Fruit fly (Drosophila melanogaster) whole organism, embryonic: ENCODE data around the gene Cpr30B.

Experiments used
- Asciz ChIP-seq: fragments of 200-800 bp; sonication (Bioruptor generic); optimal IDR thresholded peaks from 2 replicates; lab custom pipeline; 2017; ENCODE audit warnings: missing biosample characterization, mild to moderate bottlenecking, missing genetic modification characterization, missing genetic modification reagents
- Awh ChIP-seq: fragments of 200-800 bp; sonication (Bioruptor generic); IDR thresholded peaks from 2 replicates; pipeline ENCODE4, ENCODE4 v1.3.6; 2022; ENCODE audit warnings: missing biosample characterization, missing genetic modification characterization
- CG1024 ChIP-seq: fragments of 200-800 bp; sonication (Bioruptor generic); IDR thresholded peaks from 2 replicates; pipeline ENCODE4 v1.3.6; 2022; ENCODE audit warnings: missing biosample characterization, missing genetic modification characterization
- CG10274 ChIP-seq: fragments of 200-800 bp; sonication (Bioruptor generic); optimal IDR thresholded peaks from 3 replicates; lab custom pipeline; 2017; ENCODE audit warnings: missing biosample characterization, mild to moderate bottlenecking, missing genetic modification characterization
- CG10654 ChIP-seq: fragments of 200-800 bp; sonication (Bioruptor generic); optimal IDR thresholded peaks from 2 replicates; lab custom pipeline; 2016; ENCODE audit warnings: missing biosample characterization, missing genetic modification characterization
- CG12071 ChIP-seq: fragments of 200-800 bp; sonication (Bioruptor generic); optimal IDR thresholded peaks from 3 replicates; lab custom pipeline; 2018; ENCODE audit warnings: missing biosample characterization, mild to moderate bottlenecking, missing genetic modification characterization
- CG12391 ChIP-seq: fragments of 200-800 bp; sonication (Bioruptor generic); optimal IDR thresholded peaks from 3 replicates; lab custom pipeline; 2018; ENCODE audit warnings: missing biosample characterization, mild to moderate bottlenecking, missing genetic modification characterization, moderate library complexity
- CG12769 ChIP-seq: fragments of 200-800 bp; sonication (Bioruptor generic); optimal IDR thresholded peaks from 2 replicates; lab custom pipeline; 2019; ENCODE audit warnings: missing biosample characterization, mild to moderate bottlenecking, missing genetic modification characterization, moderate library complexity
- CG13287 ChIP-seq: fragments of 200-800 bp; sonication (Bioruptor generic); IDR thresholded peaks from 2 replicates; pipeline ENCODE4 v1.3.6; 2022; ENCODE audit warnings: missing biosample characterization, missing genetic modification characterization; ENCODE audit not compliant: partially characterized antibody
- CG15011 ChIP-seq: fragments of 200-800 bp; sonication (Bioruptor generic); optimal IDR thresholded peaks from 3 replicates; lab custom pipeline; 2018; ENCODE audit warnings: missing biosample characterization, mild to moderate bottlenecking, missing genetic modification characterization
- CG15514 ChIP-seq: fragments of 200-800 bp; sonication (Bioruptor generic); optimal IDR thresholded peaks from 3 replicates; lab custom pipeline; 2017; ENCODE audit warnings: missing biosample characterization, missing genetic modification characterization, mild to moderate bottlenecking, moderate library complexity, missing genetic modification reagents
- CG17612 ChIP-seq: fragments of 200-800 bp; sonication (Bioruptor generic); IDR thresholded peaks from 2 replicates; pipeline ENCODE4 v1.3.6; 2022; ENCODE audit warnings: missing biosample characterization, missing genetic modification characterization
- CG17829 ChIP-seq: fragments of 200-800 bp; optimal IDR thresholded peaks from 2 replicates; lab custom pipeline; 2019; ENCODE audit warnings: missing biosample characterization, mild to moderate bottlenecking, missing genetic modification characterization, moderate library complexity
- CG18262 ChIP-seq: fragments of 200-800 bp; optimal IDR thresholded peaks from 3 replicates; lab custom pipeline; 2019; ENCODE audit warnings: missing biosample characterization, mild to moderate bottlenecking, missing genetic modification characterization, moderate library complexity
- CG2889 ChIP-seq: fragments of 200-800 bp; sonication (Bioruptor generic); IDR thresholded peaks from 3 replicates; pipeline ENCODE4 v1.3.6; 2022; ENCODE audit warnings: missing biosample characterization, missing genetic modification characterization
- CG30431 ChIP-seq: fragments of 200-800 bp; sonication (Bioruptor generic); optimal IDR thresholded peaks from 2 replicates; lab custom pipeline; 2017; ENCODE audit warnings: missing biosample characterization, missing genetic modification characterization
- CG31441 ChIP-seq: fragments of 200-800 bp; sonication (Bioruptor generic); IDR thresholded peaks from 2 replicates; pipeline ENCODE4 v1.3.6; 2022; ENCODE audit warnings: missing biosample characterization, missing genetic modification characterization
- CG3838 ChIP-seq: fragments of 200-800 bp; sonication (Bioruptor generic); optimal IDR thresholded peaks from 3 replicates; lab custom pipeline; 2016; ENCODE audit warnings: missing biosample characterization, missing genetic modification characterization
- CG4730 ChIP-seq: fragments of 200-800 bp; sonication (Bioruptor generic); IDR thresholded peaks from 2 replicates; pipeline ENCODE4 v1.3.6; 2022; ENCODE audit warnings: missing biosample characterization, missing genetic modification characterization
- CG6813 ChIP-seq: fragments of 200-800 bp; sonication (Bioruptor generic); optimal IDR thresholded peaks from 2 replicates; lab custom pipeline; 2017; ENCODE audit warnings: missing biosample characterization, missing genetic modification characterization, mild to moderate bottlenecking, moderate library complexity, missing genetic modification reagents
- CG7556 ChIP-seq: fragments of 200-800 bp; sonication (Bioruptor generic); optimal IDR thresholded peaks from 2 replicates; lab custom pipeline; 2017; ENCODE audit warnings: missing biosample characterization, mild to moderate bottlenecking, missing genetic modification characterization
- D19B ChIP-seq: fragments of 200-800 bp; sonication (Bioruptor generic); optimal IDR thresholded peaks from 2 replicates; lab custom pipeline; 2017; ENCODE audit warnings: missing biosample characterization, mild to moderate bottlenecking, missing genetic modification characterization
- Deaf1 ChIP-seq: fragments of 200-800 bp; optimal IDR thresholded peaks from 3 replicates; lab custom pipeline; 2019; ENCODE audit warnings: missing biosample characterization, mild to moderate bottlenecking, missing genetic modification characterization, moderate library complexity
- Dip2 ChIP-seq: fragments of 200-800 bp; sonication (Bioruptor generic); IDR thresholded peaks from 2 replicates; pipeline ENCODE4 v1.3.6; 2022; ENCODE audit warnings: missing biosample characterization, missing genetic modification characterization
- Eip74EF ChIP-seq, 2 experiments: fragments of 200-800 bp in 1 of 2; fragments of >200 bp in 1 of 2; sonication (Bioruptor generic) in 1 of 2; optimal IDR thresholded peaks; 2 replicates each; lab custom pipeline; 2017 to 2019; ENCODE audit warnings: missing biosample characterization in 2 of 2, missing genetic modification characterization in 2 of 2, mild to moderate bottlenecking in 1 of 2, moderate library complexity in 1 of 2
- HLH54F ChIP-seq: fragments of 200-800 bp; sonication (Bioruptor generic); optimal IDR thresholded peaks from 3 replicates; lab custom pipeline; 2016; ENCODE audit warnings: missing biosample characterization, missing genetic modification characterization
- Jarid2 ChIP-seq: fragments of 200-800 bp; sonication (Bioruptor generic); optimal IDR thresholded peaks from 3 replicates; lab custom pipeline; 2017; ENCODE audit warnings: mild to moderate bottlenecking, missing biosample characterization, missing genetic modification reagents, missing genetic modification characterization
- Myb ChIP-seq: fragments of 200-800 bp; sonication (Bioruptor generic); optimal IDR thresholded peaks from 2 replicates; lab custom pipeline; 2016; ENCODE audit warnings: missing biosample characterization, missing genetic modification characterization
- Rx ChIP-seq: fragments of 200-800 bp; sonication (Bioruptor generic); IDR thresholded peaks from 2 replicates; pipeline ENCODE4 v1.3.6; 2022; ENCODE audit warnings: missing biosample characterization, missing genetic modification characterization
- Six4 ChIP-seq: fragments of 200-800 bp; sonication (Bioruptor generic); optimal IDR thresholded peaks from 2 replicates; lab custom pipeline; 2016; ENCODE audit warnings: missing biosample characterization, missing genetic modification characterization
- Taf1 ChIP-seq: fragments of 200-800 bp; sonication (Bioruptor generic); IDR thresholded peaks from 2 replicates; pipeline ENCODE4 v1.3.6; 2022; ENCODE audit warnings: missing biosample characterization, missing genetic modification characterization
- Xrp1 ChIP-seq: fragments of 200-800 bp; sonication (Bioruptor generic); IDR thresholded peaks from 2 replicates; pipeline ENCODE4 v1.3.6; 2022; ENCODE audit warnings: missing biosample characterization, missing genetic modification characterization
- caup ChIP-seq: fragments of 200-800 bp; sonication (Bioruptor generic); optimal IDR thresholded peaks from 3 replicates; lab custom pipeline; 2017; ENCODE audit warnings: missing biosample characterization, mild to moderate bottlenecking, missing genetic modification characterization, moderate library complexity; ENCODE audit not compliant: severe bottlenecking
- ci ChIP-seq: fragments of 200-800 bp; sonication (Bioruptor generic); IDR thresholded peaks from 3 replicates; pipeline ENCODE4 v1.3.6; 2022; ENCODE audit warnings: missing biosample characterization, missing genetic modification characterization
- crol ChIP-seq: fragments of 200-800 bp; sonication (Bioruptor generic); IDR thresholded peaks from 2 replicates; pipeline ENCODE4 v1.3.6; 2022; ENCODE audit warnings: missing biosample characterization, missing genetic modification characterization
- dmrt99B ChIP-seq: fragments of 200-800 bp; sonication (Bioruptor generic); optimal IDR thresholded peaks from 2 replicates; lab custom pipeline; 2018; ENCODE audit warnings: missing biosample characterization, mild to moderate bottlenecking, missing genetic modification characterization, moderate library complexity
- fd64A ChIP-seq: fragments of 200-800 bp; sonication (Bioruptor generic); optimal IDR thresholded peaks from 3 replicates; lab custom pipeline; 2018; ENCODE audit warnings: missing biosample characterization, mild to moderate bottlenecking, missing genetic modification characterization
- h ChIP-seq: fragments of >200 bp; optimal IDR thresholded peaks from 2 replicates; lab custom pipeline; 2017
- kni ChIP-seq: fragments of 200-800 bp; sonication (Bioruptor generic); optimal IDR thresholded peaks from 3 replicates; lab custom pipeline; 2017; ENCODE audit warnings: mild to moderate bottlenecking, missing biosample characterization, missing genetic modification reagents, missing genetic modification characterization
- lab ChIP-seq: fragments of 200-800 bp; sonication (Bioruptor generic); optimal IDR thresholded peaks from 3 replicates; lab custom pipeline; 2017; ENCODE audit warnings: missing biosample characterization, missing genetic modification characterization, mild to moderate bottlenecking, moderate library complexity, missing genetic modification reagents
- odd ChIP-seq: fragments of 200-800 bp; sonication (Bioruptor generic); optimal IDR thresholded peaks from 2 replicates; lab custom pipeline; 2017; ENCODE audit warnings: missing biosample characterization, mild to moderate bottlenecking, missing genetic modification characterization
- org-1 ChIP-seq: fragments of 200-800 bp; sonication (Bioruptor generic); optimal IDR thresholded peaks from 2 replicates; lab custom pipeline; 2017; ENCODE audit warnings: missing biosample characterization, missing genetic modification characterization
- pum ChIP-seq: fragments of 200-800 bp; sonication (Bioruptor generic); optimal IDR thresholded peaks from 2 replicates; lab custom pipeline; 2016; ENCODE audit warnings: missing biosample characterization, missing genetic modification characterization
- salm ChIP-seq: fragments of 200-800 bp; sonication (Bioruptor generic); optimal IDR thresholded peaks from 2 replicates; lab custom pipeline; 2018; ENCODE audit warnings: missing biosample characterization, mild to moderate bottlenecking, missing genetic modification characterization
- shn ChIP-seq: fragments of 200-800 bp; sonication (Bioruptor generic); optimal IDR thresholded peaks from 3 replicates; lab custom pipeline; 2016; ENCODE audit warnings: missing biosample characterization, missing genetic modification characterization
- sob ChIP-seq: fragments of 200-800 bp; sonication (Bioruptor generic); IDR thresholded peaks from 2 replicates; pipeline ENCODE4 v1.3.6; 2022; ENCODE audit warnings: missing biosample characterization, missing genetic modification characterization
- sqz ChIP-seq: fragments of 200-800 bp; sonication (Bioruptor generic); optimal IDR thresholded peaks from 3 replicates; lab custom pipeline; 2018; ENCODE audit warnings: missing biosample characterization, mild to moderate bottlenecking, missing genetic modification characterization
- tgo ChIP-seq: fragments of 200-800 bp; sonication (Bioruptor generic); IDR thresholded peaks from 3 replicates; pipeline ENCODE4 v1.3.6; 2022; ENCODE audit warnings: missing biosample characterization, missing genetic modification characterization
- tin ChIP-seq: fragments of 200-800 bp; sonication (Bioruptor generic); optimal IDR thresholded peaks from 3 replicates; lab custom pipeline; 2016; ENCODE audit warnings: missing biosample characterization, missing genetic modification characterization
- trem ChIP-seq: fragments of 200-800 bp; optimal IDR thresholded peaks from 3 replicates; lab custom pipeline; 2019; ENCODE audit warnings: missing biosample characterization, mild to moderate bottlenecking, missing genetic modification characterization, moderate library complexity

The Cpr30B gene

DNA sequence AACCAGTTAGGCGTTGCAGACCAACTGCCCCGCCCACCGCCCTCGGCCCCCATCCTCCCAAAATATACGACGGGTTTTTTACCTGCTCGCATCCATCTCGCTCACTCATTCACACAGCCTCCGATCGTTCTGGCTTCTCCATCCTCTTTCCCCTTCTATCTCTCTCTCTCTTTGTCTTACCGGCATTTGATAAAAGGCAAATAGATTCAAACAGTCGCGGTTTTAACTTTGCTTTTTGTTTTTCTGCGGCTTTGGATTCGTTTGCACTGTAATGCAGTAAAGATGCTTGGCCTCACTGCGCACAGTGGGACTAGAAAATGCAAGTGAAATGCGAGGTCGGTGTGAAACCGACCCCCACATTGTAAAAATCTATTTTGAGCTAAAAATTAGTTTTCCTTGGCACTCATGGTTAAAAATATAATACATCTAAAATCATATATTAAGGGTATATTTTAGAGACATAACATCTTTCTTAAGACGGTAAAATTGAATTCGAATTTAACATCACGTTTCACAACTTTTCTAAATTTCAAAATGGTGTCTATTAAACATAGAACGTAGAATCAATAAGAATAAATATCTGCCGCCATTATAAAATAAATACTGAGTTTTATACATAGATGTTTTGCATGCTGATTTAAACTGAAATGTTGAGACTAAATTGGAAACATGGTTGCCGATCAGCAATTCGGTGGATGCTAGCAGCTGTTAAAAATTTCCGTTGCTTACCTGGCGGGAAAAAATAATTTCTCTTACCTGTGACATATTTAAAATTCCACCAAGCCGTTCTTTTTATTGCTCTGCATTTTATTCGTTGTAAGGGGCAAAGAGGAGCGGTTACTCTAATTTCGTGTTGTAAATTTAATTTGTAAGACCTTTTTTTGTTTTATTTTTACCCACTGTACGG is 46.0 kb upstream of the Cpr30B start (continued):
- TF ChIP-seq caup (GFP tag; lab: Kevin White, UChicago) (no peak), Myb (GFP tag; lab: Kevin White, UChicago) (no peak), salm (tag; lab: Kevin White, UChicago) (no peak), CG1024 (peak; percentile 33; the same call in 1 of the 2 replicates), HLH54F (GFP tag; lab: Kevin White, UChicago) (no peak), CG31441 (GFP tag; lab: Robert Waterston, UW) (peak; percentile 30; the same call in 1 of the 2 replicates), sqz (GFP tag; lab: Kevin White, UChicago) (peak; percentile 47), Dip2 (no peak), Rx (GFP tag; lab: Robert Waterston, UW) (no peak), CG17829 (tag; lab: Kevin White, UChicago) (peak; percentile 3), Taf1 (GFP tag; lab: Robert Waterston, UW) (no peak), CG10654 (GFP tag; lab: Kevin White, UChicago) (no peak), CG7556 (peak; percentile 6), tin (GFP tag; lab: Kevin White, UChicago) (peak; percentile 1), D19B (no peak), CG13287 (GFP tag; lab: Robert Waterston, UW) (no peak; the same call in 1 of the 2 replicates), CG10274 (no peak), CG4730 (GFP tag; lab: Robert Waterston, UW) (no peak), CG2889 (no peak), trem (tag; lab: Kevin White, UChicago) (no peak), Six4 (no peak), tgo (GFP tag; lab: Robert Waterston, UW) (no peak; the same call in 2 of the 3 replicates), CG12071 (GFP tag; lab: Kevin White, UChicago) (no peak), pum (GFP tag; lab: Kevin White, UChicago) (no peak), Deaf1 (tag; lab: Kevin White, UChicago) (no peak), CG3838 (no peak), CG12769 (tag; lab: Kevin White, UChicago) (peak; percentile 39), org-1 (no peak), Eip74EF (GFP tag; optimal IDR thresholded peaks at IDR 0.05; lab: Kevin White, UChicago) (no peak), CG18262 (tag; lab: Kevin White, UChicago) (peak; percentile 43), odd (GFP tag; lab: Kevin White, UChicago) (no peak), sob (GFP tag; lab: Robert Waterston, UW) (no peak), CG30431 (GFP tag; lab: Kevin White, UChicago) (no peak), CG12391 (tag; lab: Kevin White, UChicago) (no peak), CG15011 (GFP tag; lab: Kevin White, UChicago) (no peak)

DNA sequence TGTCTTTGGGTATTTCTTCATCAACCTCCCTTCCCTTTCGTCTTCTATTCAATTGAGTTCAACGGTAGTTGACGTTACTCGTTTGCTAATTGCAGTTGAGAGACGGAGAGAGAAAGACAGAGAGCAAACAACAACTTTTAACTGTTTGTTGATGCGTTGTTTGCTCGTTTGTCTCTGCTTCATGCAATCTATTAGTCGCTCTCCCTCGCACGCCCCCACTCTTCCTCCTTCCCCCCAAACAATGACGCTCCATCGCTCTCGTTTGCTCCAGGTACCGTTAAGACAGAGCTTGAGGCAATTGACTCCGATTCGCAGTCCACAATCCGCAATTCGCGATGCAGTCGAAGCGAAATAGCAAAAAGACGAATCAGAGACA is 45.4 kb upstream of the Cpr30B start:
- peak; percentile 8 for TF ChIP-seq kni
- peak; percentile 10 for TF ChIP-seq CG12071 (GFP tag; lab: Kevin White, UChicago)
- TF ChIP-seq Xrp1 (GFP tag; lab: Robert Waterston, UW): 0 out of 2 replicates have a peak, but pooled peaks have one; percentile 42
- TF ChIP-seq Awh (GFP tag; lab: Robert Waterston, UW): 0 out of 2 replicates have a peak, but pooled peaks have one; percentile 27
- peak; percentile 11 for TF ChIP-seq Jarid2 (GFP tag; lab: Kevin White, UChicago)
- TF ChIP-seq shn (GFP tag; lab: Kevin White, UChicago): no peak
- peak; percentile 43 for TF ChIP-seq Asciz (GFP tag; lab: Kevin White, UChicago)
- peak; percentile 17 for TF ChIP-seq lab (GFP tag; lab: Kevin White, UChicago)
- TF ChIP-seq tgo (GFP tag; lab: Robert Waterston, UW): no peak
- peak; percentile 34 for TF ChIP-seq CG6813
- TF ChIP-seq ci (GFP tag; lab: Robert Waterston, UW): peak; percentile 66; the same call in 1 of the 3 replicates
- TF ChIP-seq CG15514: no peak
- TF ChIP-seq CG17612: no peak
- TF ChIP-seq crol (GFP tag; lab: Robert Waterston, UW): peak; percentile 73; the same call in 1 of the 2 replicates
- TF ChIP-seq dmrt99B (tag; lab: Kevin White, UChicago): peak; percentile 0
- TF ChIP-seq h (lab: Kevin White, UChicago): no peak
- TF ChIP-seq fd64A (GFP tag; lab: Kevin White, UChicago): peak; percentile 52
